Worm (Caenorhabditis elegans): ENCODE data around the gene cutl-21.

DNA sequence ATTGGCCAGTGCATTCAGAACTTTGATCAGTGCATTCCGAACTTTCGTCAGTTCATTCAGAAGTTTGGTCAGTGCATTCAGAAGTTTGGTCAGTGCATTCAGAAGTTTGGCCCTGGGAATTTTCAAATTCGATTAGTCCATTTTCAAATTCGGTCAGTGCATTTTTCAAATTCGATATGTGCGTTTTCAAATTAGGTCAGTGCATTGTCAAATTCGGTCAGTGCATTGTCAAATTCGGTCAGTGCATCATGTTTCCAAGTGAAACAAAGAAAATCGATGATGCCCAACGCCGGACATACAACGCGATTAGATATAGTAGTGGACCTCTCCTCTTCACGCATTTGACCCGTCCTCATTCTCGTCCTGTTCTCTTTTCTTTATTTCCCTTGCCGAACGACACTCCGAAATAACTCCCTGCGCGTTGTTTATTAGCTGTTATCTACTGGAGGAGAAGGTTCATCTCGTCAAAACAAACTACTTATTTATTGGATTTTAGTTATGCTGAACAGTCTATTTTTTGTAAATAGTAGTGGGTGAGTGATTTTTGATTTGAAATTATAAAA lies 49.6 kb upstream of the cutl-21 start, which contains the start of gene apm-3:
- TF ChIP-seq fkh-10 (GFP tag; optimal IDR thresholded peaks at IDR 0.05) (no peak), elt-3 (tag; optimal IDR thresholded peaks at IDR 0.05) (no peak), nhr-77 (tag; optimal IDR thresholded peaks at IDR 0.05) (no peak), tbx-2 (tag; optimal IDR thresholded peaks at IDR 0.05) (no peak), daf-12 (tag; optimal IDR thresholded peaks at IDR 0.05) (no peak), nfya-1 (tag; optimal IDR thresholded peaks at IDR 0.05; ENCODE audit: insufficient read depth) (peak; percentile 61)
